Fruit fly (Drosophila melanogaster): ENCODE data around the gene vn.

DNA sequence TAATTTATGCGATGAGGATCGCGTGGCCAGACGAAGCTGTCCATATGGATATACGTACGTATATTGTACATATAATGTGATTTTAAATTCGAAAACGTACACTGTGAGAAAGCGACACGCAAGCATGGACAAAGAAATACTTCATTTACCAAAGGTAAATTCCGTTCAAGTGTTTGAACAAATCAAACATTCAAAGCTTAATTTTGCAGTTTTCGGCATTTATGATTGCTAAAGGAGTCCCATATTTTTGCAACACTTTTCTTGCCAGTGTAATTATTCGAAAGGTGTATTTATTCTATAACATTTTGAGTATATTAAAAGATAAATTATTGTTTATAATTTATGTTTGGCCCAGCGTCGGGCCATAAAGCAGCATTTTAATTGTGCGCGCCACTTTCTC lies 26.2 kb downstream of the vn start:
- TF ChIP-seq Hnf4 (GFP tag; optimal IDR thresholded peaks at IDR 0.05) (peak; percentile 16), pan (optimal IDR thresholded peaks at IDR 0.05) (no peak), lola (GFP tag; optimal IDR thresholded peaks at IDR 0.05) (no peak), psq (GFP tag; optimal IDR thresholded peaks at IDR 0.05) (no peak), dmrt93B (GFP tag; optimal IDR thresholded peaks at IDR 0.05) (peak; percentile 38), usp (GFP tag; optimal IDR thresholded peaks at IDR 0.05) (no peak), brk (GFP tag; optimal IDR thresholded peaks at IDR 0.05) (no peak), h (GFP tag; optimal IDR thresholded peaks at IDR 0.05) (peak; percentile 62), sage (GFP tag; optimal IDR thresholded peaks at IDR 0.05) (no peak), br (GFP tag; optimal IDR thresholded peaks at IDR 0.05) (no peak), Hr78 (GFP tag; optimal IDR thresholded peaks at IDR 0.05) (no peak), Dfd (GFP tag; optimal IDR thresholded peaks at IDR 0.05) (no peak), fru (GFP tag; optimal IDR thresholded peaks at IDR 0.05) (peak; percentile 28), Dif (GFP tag; optimal IDR thresholded peaks at IDR 0.05; ENCODE audit: partially characterized antibody) (no peak)

Data from whole organism, wandering third instar larva.